Worm (Caenorhabditis elegans): ENCODE results near the gene ZC477.3.

ZC477.3 gene

DNA sequence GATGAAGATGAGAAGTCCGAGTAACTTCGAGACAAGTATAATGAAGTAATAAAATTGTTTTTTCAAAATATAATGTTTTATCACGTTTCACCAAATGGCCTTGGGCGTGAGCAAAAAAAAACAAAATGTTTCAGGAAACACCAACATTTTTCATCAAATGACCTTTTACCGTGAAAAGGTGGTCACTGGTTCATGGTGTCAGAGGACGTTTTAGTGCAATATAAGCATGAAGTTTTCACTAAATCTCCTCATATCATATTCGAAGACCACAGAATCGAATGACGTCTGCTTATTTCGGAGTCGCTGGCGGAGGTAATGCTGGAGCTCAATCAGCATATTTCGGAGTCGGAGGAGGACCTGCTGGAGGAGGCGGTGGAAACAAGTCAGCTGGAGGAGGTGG, 8.1 kb downstream of the ZC477.3 start, which contains the start of the genes ZC477.7 and ssq-3:
Gene ZC477.7, minus strand, starts transcription at position 101 of the 400 bp plus-strand sequence.
Gene ssq-3, plus strand, starts transcription at position 251 of the 400 bp plus-strand sequence.
- TF ChIP-seq C16A3.4 (tag; optimal IDR thresholded peaks at IDR 0.05) = no peak
- no peak for TF ChIP-seq ama-1 (optimal IDR thresholded peaks at IDR 0.05)
- TF ChIP-seq alr-1 (tag; optimal IDR thresholded peaks at IDR 0.05; ENCODE audit: borderline replicate concordance) = no peak

DNA sequence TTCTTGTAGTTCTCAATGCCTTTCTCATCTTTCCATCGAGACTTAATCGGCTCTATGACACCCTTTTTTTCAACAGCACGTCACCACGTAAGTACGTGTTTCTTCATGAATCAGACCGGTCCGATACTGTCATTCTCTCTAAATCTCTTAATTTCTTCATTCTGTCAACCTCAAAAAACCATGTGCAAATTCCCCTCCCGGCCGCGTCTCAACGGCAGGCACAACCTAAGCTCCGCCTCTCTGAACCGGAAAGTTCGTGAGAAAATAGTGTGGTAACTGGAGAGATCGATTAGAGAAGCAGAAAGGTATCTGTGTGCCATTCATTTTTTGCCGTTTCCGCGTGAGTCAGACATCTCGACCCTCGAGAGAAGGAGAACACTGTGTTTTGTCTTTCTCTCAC, 11.3 kb downstream of the ZC477.3 start, which contains the start of gene nas-8:
Gene nas-8, plus strand, starts transcription at position 301 of the 400 bp plus-strand sequence.
- no peak for TF ChIP-seq ceh-90 (tag; optimal IDR thresholded peaks at IDR 0.05)
- peak; percentile 11 for TF ChIP-seq snu-23 (GFP tag; optimal IDR thresholded peaks at IDR 0.05)

DNA sequence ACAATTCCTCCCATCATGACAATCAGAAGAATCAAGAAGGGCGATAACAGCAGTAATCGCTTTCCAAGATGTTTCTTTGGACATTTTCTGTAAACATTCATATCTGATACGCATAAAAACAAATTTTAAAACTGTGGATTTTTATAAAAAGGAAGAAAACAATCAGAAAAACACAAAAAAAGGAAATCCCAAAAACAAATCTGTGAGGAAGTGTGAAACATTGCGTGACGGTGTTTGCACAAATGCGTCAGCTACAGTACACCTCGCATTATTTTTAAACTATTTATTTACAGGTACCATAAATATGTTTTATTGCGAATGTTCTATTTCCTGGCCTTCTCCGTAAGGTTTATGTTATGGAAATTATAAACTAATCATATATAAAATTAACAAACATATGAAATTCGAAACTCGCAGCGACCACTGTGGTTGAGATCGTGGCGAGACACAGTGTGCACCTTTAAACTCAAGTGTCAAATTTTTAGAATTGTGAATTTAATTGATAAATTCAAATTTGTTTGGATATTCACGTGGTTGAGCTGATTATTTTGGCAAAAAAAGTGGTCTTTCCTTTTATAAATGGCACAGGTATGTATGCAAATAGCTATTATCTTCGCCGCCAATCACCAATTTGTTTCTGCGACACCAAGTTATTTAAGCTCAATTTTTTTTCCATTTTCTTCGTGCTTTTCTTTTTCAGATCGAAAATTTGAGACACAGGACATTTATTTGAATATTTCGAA, 18.2 kb downstream of the ZC477.3 start, which contains the start of the genes C34D4.10 and str-48:
Gene C34D4.10, minus strand, starts transcription at position 101 of the 743 bp plus-strand sequence.
Gene str-48, plus strand, starts transcription at position 693 of the 743 bp plus-strand sequence.
- TF ChIP-seq lir-3 (tag; optimal IDR thresholded peaks at IDR 0.05; ENCODE audit: poor library complexity) = no peak
- TF ChIP-seq ceh-90 (tag; optimal IDR thresholded peaks at IDR 0.05) = no peak
- TF ChIP-seq fkh-10 (GFP tag; optimal IDR thresholded peaks at IDR 0.05) = no peak
- TF ChIP-seq unc-62 (GFP tag; optimal IDR thresholded peaks at IDR 0.05) = no peak
- TF ChIP-seq ceh-82 (tag; optimal IDR thresholded peaks at IDR 0.05) = no peak
- no peak for TF ChIP-seq nhr-11 (tag; optimal IDR thresholded peaks at IDR 0.05)
- TF ChIP-seq mef-2 (tag; optimal IDR thresholded peaks at IDR 0.05) = no peak
- TF ChIP-seq Y116A8C.19 (tag; optimal IDR thresholded peaks at IDR 0.05; ENCODE audit: borderline replicate concordance) = no peak
- TF ChIP-seq nhr-77 (tag; optimal IDR thresholded peaks at IDR 0.05) = no peak

DNA sequence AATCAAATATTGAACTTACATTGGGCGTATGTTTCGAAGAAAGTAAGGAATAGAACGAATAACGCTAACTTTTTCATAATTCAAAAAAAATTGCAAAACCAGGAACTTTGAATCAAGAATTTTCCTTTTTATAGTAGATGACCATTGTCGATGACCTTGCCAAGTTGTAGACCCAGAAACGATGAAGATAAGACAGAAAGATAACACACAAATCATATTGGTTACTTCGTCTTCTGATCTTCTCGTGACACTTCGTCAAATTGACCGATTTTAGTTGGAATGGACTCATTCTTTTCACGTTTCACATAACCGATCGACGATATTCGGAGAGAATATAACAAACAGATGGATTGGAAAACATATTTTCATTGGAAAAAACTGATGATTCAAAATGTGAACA, 28.5 kb downstream of the ZC477.3 start, which contains the start of gene grsp-3:
Gene grsp-3, minus strand, starts transcription at position 149 of the 400 bp plus-strand sequence.
- TF ChIP-seq lin-39 (tag; optimal IDR thresholded peaks at IDR 0.05) (no peak), elt-3 (tag; optimal IDR thresholded peaks at IDR 0.05) (peak in 2 of 6 experiments; percentile 59 to 95), pqm-1 (tag; optimal IDR thresholded peaks at IDR 0.05) (no peak), grh-1 (GFP tag; IDR thresholded peaks at IDR 0.05) (no peak), lin-35 (GFP tag; optimal IDR thresholded peaks at IDR 0.05) (peak in 1 of 2 experiments; percentile 43), lin-14 (GFP tag; optimal IDR thresholded peaks at IDR 0.05) (peak; percentile 60), dpl-1 (GFP tag; optimal IDR thresholded peaks at IDR 0.05) (peak in 1 of 3 experiments; percentile 26), nhr-71 (tag; optimal IDR thresholded peaks at IDR 0.05) (peak; percentile 59), blmp-1 (tag; optimal IDR thresholded peaks at IDR 0.05) (peak; percentile 80), aly-2 (tag; optimal IDR thresholded peaks at IDR 0.05) (no peak), nhr-85 (tag) (peak; percentile 89), nhr-20 (tag; optimal IDR thresholded peaks at IDR 0.05) (peak; percentile 60), mdl-1 (tag; optimal IDR thresholded peaks at IDR 0.05) (peak in 1 of 2 experiments; percentile 32), unc-130 (tag; optimal IDR thresholded peaks at IDR 0.05) (peak; percentile 39), rnt-1 (tag; optimal IDR thresholded peaks at IDR 0.05) (peak; percentile 7), tbx-2 (tag; optimal IDR thresholded peaks at IDR 0.05) (peak; percentile 18), alr-1 (tag; optimal IDR thresholded peaks at IDR 0.05; ENCODE audit: borderline replicate concordance) (no peak), ceh-82 (tag; optimal IDR thresholded peaks at IDR 0.05) (no peak), nhr-77 (tag; optimal IDR thresholded peaks at IDR 0.05) (no peak), zag-1 (tag; optimal IDR thresholded peaks at IDR 0.05) (no peak), fkh-10 (GFP tag; optimal IDR thresholded peaks at IDR 0.05) (no peak), mep-1 (tag; optimal IDR thresholded peaks at IDR 0.05) (peak; percentile 39), mef-2 (tag; optimal IDR thresholded peaks at IDR 0.05) (no peak), lsy-2 (tag; optimal IDR thresholded peaks at IDR 0.05) (peak; percentile 1 to 33), nhr-84 (tag; optimal IDR thresholded peaks at IDR 0.05) (no peak), C16A3.4 (tag; optimal IDR thresholded peaks at IDR 0.05) (no peak), dsc-1 (tag; optimal IDR thresholded peaks at IDR 0.05) (no peak), snu-23 (GFP tag; optimal IDR thresholded peaks at IDR 0.05) (peak; percentile 57), fkh-8 (tag; optimal IDR thresholded peaks at IDR 0.05) (no peak), ztf-11 (tag; optimal IDR thresholded peaks at IDR 0.05) (no peak), sox-4 (tag; optimal IDR thresholded peaks at IDR 0.05) (no peak)
